Worm (Caenorhabditis elegans): Measurements from ENCODE around the gene tbck-1.
A peak's percentile ranks its signal among the peaks of the same experiment; 100 is the strongest.
"Not testable (repeated sequence)": the region's sequence is repeated elsewhere in the genome, so short reads cannot be mapped to it uniquely, and the experiment has no call there.

tbck-1 gene

DNA sequence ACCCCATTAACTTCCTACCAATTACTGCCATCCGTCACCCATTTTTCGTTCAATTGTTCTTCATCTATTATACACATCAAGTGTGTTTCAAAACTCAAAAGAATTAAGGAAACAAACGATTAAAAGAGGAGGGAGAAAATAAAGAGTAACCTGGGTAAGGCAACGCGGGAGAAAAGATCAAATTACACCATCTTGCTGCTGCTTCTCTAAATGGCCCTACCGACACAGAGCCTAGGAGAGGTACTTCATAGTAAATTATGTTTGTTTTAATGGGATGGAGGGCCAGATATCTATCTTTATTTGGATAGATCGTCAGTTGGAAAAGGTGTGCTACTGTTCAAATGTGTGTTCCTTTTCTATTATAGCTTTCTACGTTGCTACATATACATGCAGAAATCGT, 13.0 kb upstream of the tbck-1 start:
- TF ChIP-seq ceh-62 (tag; optimal IDR thresholded peaks at IDR 0.05) (no peak), nhr-111 (GFP tag; optimal IDR thresholded peaks at IDR 0.05) (no peak), Y5F2A.4 (GFP tag; optimal IDR thresholded peaks at IDR 0.05) (no peak)

- TF ChIP-seq zag-1 (tag; optimal IDR thresholded peaks at IDR 0.05) (no peak), unc-62 (GFP tag; optimal IDR thresholded peaks at IDR 0.05 in 1 of 2) (peak in 1 of 2 experiments; percentile 94), unc-62 (tag; optimal IDR thresholded peaks at IDR 0.05) (no peak)
Observed at ce11 chrII:4818780-4819179, 9.6 kb upstream of the tbck-1 start.

DNA sequence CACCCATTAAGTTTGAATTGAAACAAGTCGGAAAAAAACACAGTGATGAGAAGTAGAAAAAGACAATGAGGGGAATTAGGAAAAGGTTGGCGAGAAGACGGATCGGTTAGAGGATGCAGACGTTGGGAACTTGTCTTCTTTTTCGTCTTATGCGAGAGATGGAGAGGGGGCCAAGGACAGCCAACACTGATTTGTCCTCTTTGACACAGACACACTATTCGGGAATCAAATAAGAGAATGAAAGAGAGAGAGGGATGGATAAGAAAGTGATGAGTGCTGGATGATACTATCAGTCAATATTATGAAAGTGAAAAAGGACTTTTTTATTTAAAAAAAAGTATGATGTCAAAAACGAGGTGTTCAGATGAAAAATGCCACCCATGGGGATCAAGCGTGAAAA, 6.6 kb upstream of the tbck-1 start, which contains the start of gene lact-5:
Gene lact-5, minus strand, starts transcription at position 1 of the 400 bp plus-strand sequence.
- TF ChIP-seq nhr-48 (tag; optimal IDR thresholded peaks at IDR 0.05), result peak; percentile 46
- peak; percentile 64 for TF ChIP-seq nhr-28 (tag; optimal IDR thresholded peaks at IDR 0.05)
- no peak for TF ChIP-seq dmd-9 (GFP tag; IDR thresholded peaks at IDR 0.05)
- TF ChIP-seq mxl-3 (GFP tag; optimal IDR thresholded peaks at IDR 0.05), result peak; percentile 22
- no peak for TF ChIP-seq mdt-29 (GFP tag; IDR thresholded peaks at IDR 0.05)
- no peak for TF ChIP-seq nhr-10 (tag; optimal IDR thresholded peaks at IDR 0.05)
- TF ChIP-seq F37D6.2 (tag; optimal IDR thresholded peaks at IDR 0.05), result no peak
- TF ChIP-seq fkh-10 (GFP tag; optimal IDR thresholded peaks at IDR 0.05), result no peak
- no peak for TF ChIP-seq hlh-11 (tag; optimal IDR thresholded peaks at IDR 0.05)

DNA sequence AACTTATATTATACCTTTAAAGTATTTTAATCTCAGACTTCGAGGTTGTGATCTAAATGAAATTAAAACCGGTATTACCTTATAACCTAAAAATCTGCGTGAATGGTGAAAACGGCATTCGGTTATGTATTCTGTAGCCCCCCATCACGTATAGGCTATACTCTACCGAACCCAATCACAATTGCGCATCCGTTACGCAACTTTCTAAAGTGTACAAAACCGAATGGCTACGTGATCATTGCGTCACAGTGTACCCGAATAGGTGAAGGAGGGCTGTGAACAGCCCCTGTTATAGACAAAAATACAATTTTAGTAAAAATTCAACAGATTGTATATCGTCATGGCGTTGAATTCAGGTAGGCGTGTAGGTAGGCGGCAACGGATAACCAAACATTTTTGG, 5.7 kb upstream of the tbck-1 start:
- TF ChIP-seq rbr-2 (tag; optimal IDR thresholded peaks at IDR 0.05), result no peak
- TF ChIP-seq vab-7 (GFP tag; IDR thresholded peaks at IDR 0.05), result no peak
- TF ChIP-seq lsy-2 (tag; optimal IDR thresholded peaks at IDR 0.05), result no peak
- no peak for TF ChIP-seq dpl-1 (GFP tag; optimal IDR thresholded peaks at IDR 0.05)
- peak; percentile 87 for TF ChIP-seq nhr-28 (tag; optimal IDR thresholded peaks at IDR 0.05)
- no peak for TF ChIP-seq mxl-2 (GFP tag; conservative IDR thresholded peaks at IDR 0.05)
- no peak for TF ChIP-seq lin-1 (GFP tag; IDR thresholded peaks at IDR 0.05)

DNA sequence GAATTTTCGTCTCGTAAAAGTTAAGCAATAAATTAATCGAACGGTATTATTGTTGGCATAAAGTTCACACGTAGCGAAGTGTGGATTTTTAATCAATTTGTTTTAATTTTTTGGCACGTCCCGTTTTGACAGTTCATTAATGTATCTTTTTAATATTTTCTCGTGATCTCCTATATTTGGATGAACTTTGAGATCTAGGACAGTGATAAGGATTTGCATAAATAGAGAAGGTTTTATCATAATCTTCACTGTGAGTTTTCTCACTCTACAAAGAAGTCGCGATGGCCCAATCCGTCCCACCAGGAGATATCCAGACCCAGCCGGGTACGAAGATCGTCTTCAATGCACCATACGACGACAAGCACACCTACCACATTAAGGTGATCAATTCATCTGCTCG, 3.2 kb upstream of the tbck-1 start, which contains the start of the genes C33F10.8 and msp-40:
Gene C33F10.8, minus strand, starts transcription at position 101 of the 400 bp plus-strand sequence.
Gene msp-40, plus strand, starts transcription at position 282 of the 400 bp plus-strand sequence.
- not testable (repeated sequence) for TF ChIP-seq F10B5.3 (tag; optimal IDR thresholded peaks at IDR 0.05); ceh-82 (tag; optimal IDR thresholded peaks at IDR 0.05); ama-1 (optimal IDR thresholded peaks at IDR 0.05)

DNA sequence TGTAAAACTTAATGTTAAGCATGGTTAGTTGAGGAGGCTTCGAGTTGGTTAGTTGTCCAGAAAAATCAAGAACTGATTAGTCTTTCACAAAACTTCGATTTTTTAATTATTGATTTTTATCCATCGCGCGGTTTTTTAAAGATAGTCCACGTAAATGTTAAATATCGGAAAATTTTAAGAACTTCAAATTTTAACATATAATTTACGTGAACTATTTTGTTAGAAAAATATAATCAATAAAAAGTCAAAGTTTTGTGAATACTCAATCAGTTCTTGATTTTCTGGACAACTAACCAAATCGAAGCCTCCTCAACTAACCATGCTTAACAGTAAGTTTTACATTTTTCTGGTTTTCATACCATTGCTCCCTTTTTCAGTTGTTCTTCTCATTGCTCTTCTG, 6.4 kb downstream of the tbck-1 start, which contains the start of the genes C33F10.11 and C33F10.1:
Gene C33F10.11, minus strand, starts transcription at position 101 of the 400 bp plus-strand sequence.
Gene C33F10.1, plus strand, starts transcription at position 263 of the 400 bp plus-strand sequence.
- TF ChIP-seq attf-4 (tag; optimal IDR thresholded peaks at IDR 0.05) (no peak), zfp-3 (GFP tag; conservative IDR thresholded peaks at IDR 0.05) (no peak), T20F7.1 (GFP tag; optimal IDR thresholded peaks at IDR 0.05) (no peak), ama-1 (optimal IDR thresholded peaks at IDR 0.05) (no peak), vab-7 (GFP tag; IDR thresholded peaks at IDR 0.05) (no peak), ces-1 (GFP tag; optimal IDR thresholded peaks at IDR 0.05) (no peak), nhr-25 (tag; optimal IDR thresholded peaks at IDR 0.05; ENCODE audit: borderline replicate concordance, insufficient read depth) (no peak), spr-3 (GFP tag; optimal IDR thresholded peaks at IDR 0.05) (no peak), zag-1 (tag; optimal IDR thresholded peaks at IDR 0.05) (no peak), nhr-10 (tag; optimal IDR thresholded peaks at IDR 0.05) (no peak), T26A8.4 (GFP tag; IDR thresholded peaks at IDR 0.05) (no peak), ceh-32 (tag; optimal IDR thresholded peaks at IDR 0.05; ENCODE audit: poor library complexity) (no peak), nhr-237 (tag; optimal IDR thresholded peaks at IDR 0.05) (no peak), F49E8.2 (tag; optimal IDR thresholded peaks at IDR 0.05; ENCODE audit: borderline replicate concordance) (no peak), nhr-102 (tag; optimal IDR thresholded peaks at IDR 0.05) (no peak), nhr-28 (tag; optimal IDR thresholded peaks at IDR 0.05) (no peak), ceh-62 (tag; optimal IDR thresholded peaks at IDR 0.05) (no peak), hlh-30 (tag; optimal IDR thresholded peaks at IDR 0.05; ENCODE audit: insufficient read depth) (no peak), php-3 (GFP tag; IDR thresholded peaks at IDR 0.05) (no peak)

Measured in whole organism, L4 larva.